Fruit fly (Drosophila melanogaster) whole organism, embryonic: ENCODE data around the gene AIMP2.

Experiments used
- Aef1 ChIP-seq: fragments of 200-800 bp; sonication (Bioruptor generic); IDR thresholded peaks from 3 replicates; pipeline ENCODE4 v1.3.6; 2022; ENCODE audit warnings: missing biosample characterization, missing genetic modification characterization
- BEAF-32 ChIP-seq: fragments of 200-800 bp; sonication (Bioruptor generic); optimal IDR thresholded peaks from 3 replicates; lab custom pipeline; 2017; ENCODE audit warnings: missing biosample characterization, missing genetic modification characterization, mild to moderate bottlenecking, moderate library complexity, missing genetic modification reagents
- CG10959 ChIP-seq: fragments of 200-800 bp; sonication (Bioruptor generic); IDR thresholded peaks from 2 replicates; pipeline ENCODE4 v1.3.6; 2022; ENCODE audit warnings: missing biosample characterization, missing genetic modification characterization
- CG11398 ChIP-seq: fragments of 200-800 bp; sonication (Bioruptor generic); optimal IDR thresholded peaks from 2 replicates; lab custom pipeline; 2016; ENCODE audit warnings: missing biosample characterization, missing genetic modification characterization
- CG11560 ChIP-seq: fragments of 200-800 bp; sonication (Bioruptor generic); IDR thresholded peaks from 3 replicates; pipeline ENCODE4 v1.3.6; 2022; ENCODE audit warnings: missing biosample characterization, missing genetic modification characterization
- CG12236 ChIP-seq: fragments of 200-800 bp; sonication (Bioruptor generic); optimal IDR thresholded peaks from 2 replicates; lab custom pipeline; 2016; ENCODE audit warnings: missing biosample characterization, missing genetic modification characterization
- CG12744 ChIP-seq: fragments of 200-800 bp; sonication (Bioruptor generic); optimal IDR thresholded peaks from 2 replicates; lab custom pipeline; 2016; ENCODE audit warnings: missing biosample characterization, missing genetic modification characterization
- CG13123 ChIP-seq: fragments of 200-800 bp; sonication (Bioruptor generic); optimal IDR thresholded peaks from 2 replicates; lab custom pipeline; 2016; ENCODE audit warnings: missing biosample characterization, missing genetic modification characterization
- CG13775 ChIP-seq: fragments of 200-800 bp; sonication (Bioruptor generic); optimal IDR thresholded peaks from 3 replicates; lab custom pipeline; 2017; ENCODE audit warnings: missing biosample characterization, mild to moderate bottlenecking, missing genetic modification characterization
- CG14014 ChIP-seq: fragments of 200-800 bp; sonication (Bioruptor generic); IDR thresholded peaks from 2 replicates; pipeline ENCODE4 v1.3.6; 2022; ENCODE audit warnings: missing biosample characterization, missing genetic modification characterization
- CG15269 ChIP-seq: fragments of 200-800 bp; sonication (Bioruptor generic); optimal IDR thresholded peaks from 2 replicates; lab custom pipeline; 2018; ENCODE audit warnings: missing biosample characterization, mild to moderate bottlenecking, missing genetic modification characterization, moderate library complexity
- CG16815 ChIP-seq: fragments of 200-800 bp; sonication (Bioruptor generic); optimal IDR thresholded peaks from 3 replicates; lab custom pipeline; 2017; ENCODE audit warnings: missing biosample characterization, mild to moderate bottlenecking, missing genetic modification characterization
- CG17802 ChIP-seq: fragments of 200-800 bp; sonication (Bioruptor generic); optimal IDR thresholded peaks from 2 replicates; lab custom pipeline; 2018; ENCODE audit warnings: missing biosample characterization, mild to moderate bottlenecking, missing genetic modification characterization, moderate library complexity
- CG18764 ChIP-seq: fragments of 200-800 bp; sonication (Bioruptor generic); optimal IDR thresholded peaks from 3 replicates; lab custom pipeline; 2016; ENCODE audit warnings: missing biosample characterization, missing genetic modification characterization
- CG2120 ChIP-seq: fragments of 200-800 bp; sonication (Bioruptor generic); optimal IDR thresholded peaks from 3 replicates; lab custom pipeline; 2016; ENCODE audit warnings: missing biosample characterization, missing genetic modification characterization
- CG2202 ChIP-seq: fragments of 200-800 bp; sonication (Bioruptor generic); optimal IDR thresholded peaks from 2 replicates; lab custom pipeline; 2018; ENCODE audit warnings: missing biosample characterization, mild to moderate bottlenecking, missing genetic modification characterization
- CG6272 ChIP-seq: fragments of 200-800 bp; sonication (Bioruptor generic); IDR thresholded peaks from 2 replicates; pipeline ENCODE4 v1.3.6; 2022; ENCODE audit warnings: missing biosample characterization, missing genetic modification characterization
- CG7839 ChIP-seq: fragments of 200-800 bp; sonication (Bioruptor generic); optimal IDR thresholded peaks from 3 replicates; lab custom pipeline; 2018; ENCODE audit warnings: missing biosample characterization, mild to moderate bottlenecking, missing genetic modification characterization, moderate library complexity
- CG8765 ChIP-seq: fragments of 200-800 bp; sonication (Bioruptor generic); IDR thresholded peaks from 2 replicates; pipeline ENCODE4 v1.3.6; 2022; ENCODE audit warnings: missing biosample characterization, missing genetic modification characterization
- CTCF ChIP-seq: fragments of 200-800 bp; sonication (Bioruptor generic); optimal IDR thresholded peaks from 2 replicates; lab custom pipeline; 2017; ENCODE audit warnings: missing biosample characterization, mild to moderate bottlenecking, missing genetic modification characterization, moderate library complexity
- CkIIα-i1 ChIP-seq: fragments of 200-800 bp; sonication (Bioruptor generic); IDR thresholded peaks from 2 replicates; pipeline ENCODE4 v1.3.6; 2022; ENCODE audit warnings: missing biosample characterization, missing genetic modification characterization
- CoRest ChIP-seq: fragments of 200-800 bp; sonication (Bioruptor generic); optimal IDR thresholded peaks from 3 replicates; lab custom pipeline; 2018; ENCODE audit warnings: missing biosample characterization, mild to moderate bottlenecking, missing genetic modification characterization, moderate library complexity
- Dek ChIP-seq: fragments of 200-800 bp; sonication (Bioruptor generic); optimal IDR thresholded peaks from 3 replicates; lab custom pipeline; 2019; ENCODE audit warnings: missing biosample characterization, mild to moderate bottlenecking, missing genetic modification characterization, moderate library complexity
- Fer3 ChIP-seq: fragments of 200-800 bp; sonication (Bioruptor generic); optimal IDR thresholded peaks from 2 replicates; lab custom pipeline; 2018; ENCODE audit warnings: missing biosample characterization, mild to moderate bottlenecking, missing genetic modification characterization, moderate library complexity
- HHEX ChIP-seq: fragments of 200-800 bp; sonication (Bioruptor generic); optimal IDR thresholded peaks from 3 replicates; lab custom pipeline; 2017; ENCODE audit warnings: missing biosample characterization, mild to moderate bottlenecking, missing genetic modification characterization, missing genetic modification reagents
- HLH4C ChIP-seq: fragments of 200-800 bp; sonication (Bioruptor generic); IDR thresholded peaks from 3 replicates; pipeline ENCODE4 v1.3.6; 2022; ENCODE audit warnings: missing biosample characterization, missing genetic modification characterization; ENCODE audit not compliant: partially characterized antibody
- NFAT ChIP-seq: fragments of 200-800 bp; sonication (Bioruptor generic); IDR thresholded peaks from 2 replicates; pipeline ENCODE4 v1.3.6; 2022; ENCODE audit warnings: missing biosample characterization, missing genetic modification characterization
- Rfx ChIP-seq: fragments of 200-800 bp; sonication (Bioruptor generic); IDR thresholded peaks from 2 replicates; pipeline ENCODE4 v1.3.6; 2022; ENCODE audit warnings: missing biosample characterization, missing genetic modification characterization
- Sox102F ChIP-seq: fragments of 200-800 bp; sonication (Bioruptor generic); optimal IDR thresholded peaks from 2 replicates; lab custom pipeline; 2018; ENCODE audit warnings: missing biosample characterization, mild to moderate bottlenecking, missing genetic modification characterization, moderate library complexity
- Sry-δ ChIP-seq: fragments of 200-800 bp; sonication (Bioruptor generic); optimal IDR thresholded peaks from 2 replicates; lab custom pipeline; 2016; ENCODE audit warnings: missing biosample characterization, missing genetic modification characterization
- Ssrp ChIP-seq: fragments of 200-800 bp; sonication (Bioruptor generic); optimal IDR thresholded peaks from 2 replicates; lab custom pipeline; 2018; ENCODE audit warnings: missing biosample characterization, mild to moderate bottlenecking, missing genetic modification characterization, moderate library complexity
- Xbp1 ChIP-seq: fragments of 200-800 bp; sonication (Bioruptor generic); optimal IDR thresholded peaks from 3 replicates; lab custom pipeline; 2016; ENCODE audit warnings: missing biosample characterization, mild to moderate bottlenecking, missing genetic modification characterization
- Xrp1 ChIP-seq: fragments of 200-800 bp; sonication (Bioruptor generic); IDR thresholded peaks from 2 replicates; pipeline ENCODE4 v1.3.6; 2022; ENCODE audit warnings: missing biosample characterization, missing genetic modification characterization
- ac ChIP-seq: fragments of 200-800 bp; sonication (Bioruptor generic); optimal IDR thresholded peaks from 3 replicates; lab custom pipeline; 2017; ENCODE audit warnings: missing biosample characterization, mild to moderate bottlenecking, missing genetic modification characterization
- bab2 ChIP-seq: fragments of 200-800 bp; sonication (Bioruptor generic); optimal IDR thresholded peaks from 2 replicates; lab custom pipeline; 2016; ENCODE audit warnings: missing biosample characterization, missing genetic modification characterization
- bbx ChIP-seq: fragments of 200-800 bp; sonication (Bioruptor generic); IDR thresholded peaks from 2 replicates; pipeline ENCODE4 v1.3.6; 2022; ENCODE audit warnings: missing biosample characterization, missing genetic modification characterization; ENCODE audit not compliant: partially characterized antibody
- bcd ChIP-seq: fragments of 200-800 bp; sonication (Bioruptor generic); optimal IDR thresholded peaks from 2 replicates; lab custom pipeline; 2017; ENCODE audit warnings: missing biosample characterization, mild to moderate bottlenecking, missing genetic modification characterization
- dati ChIP-seq: fragments of 200-800 bp; sonication (Bioruptor generic); IDR thresholded peaks from 2 replicates; pipeline ENCODE4 v1.3.6; 2022; ENCODE audit warnings: missing biosample characterization, missing genetic modification characterization
- dysf ChIP-seq: fragments of 200-800 bp; sonication (Bioruptor generic); IDR thresholded peaks from 3 replicates; pipeline ENCODE4 v1.3.6; 2022; ENCODE audit warnings: missing biosample characterization, missing genetic modification characterization
- exex ChIP-seq: fragments of 200-800 bp; sonication (Bioruptor generic); optimal IDR thresholded peaks from 4 replicates; lab custom pipeline; 2018; ENCODE audit warnings: missing biosample characterization, mild to moderate bottlenecking, missing genetic modification characterization, moderate library complexity
- gem ChIP-seq: fragments of 200-800 bp; sonication (Bioruptor generic); optimal IDR thresholded peaks from 2 replicates; lab custom pipeline; 2019; ENCODE audit warnings: missing biosample characterization, mild to moderate bottlenecking, missing genetic modification characterization, moderate library complexity
- hkb ChIP-seq, 2 experiments: fragments of 200-800 bp in 1 of 2; fragments of >200 bp in 1 of 2; sonication (Bioruptor generic) in 1 of 2; IDR thresholded peaks in 1 of 2; optimal IDR thresholded peaks in 1 of 2; 2 replicates each; pipeline versions ENCODE4 v1.3.6 to Lab custom; 2017 to 2022; ENCODE audit warnings: missing biosample characterization in 1 of 2, missing genetic modification characterization in 1 of 2
- ind ChIP-seq: fragments of 200-800 bp; sonication (Bioruptor generic); optimal IDR thresholded peaks from 3 replicates; lab custom pipeline; 2016; ENCODE audit warnings: missing biosample characterization, missing genetic modification characterization
- kah ChIP-seq: fragments of 200-800 bp; sonication (Bioruptor generic); optimal IDR thresholded peaks from 2 replicates; lab custom pipeline; 2018; ENCODE audit warnings: missing biosample characterization, mild to moderate bottlenecking, missing genetic modification characterization
- lab ChIP-seq: fragments of 200-800 bp; sonication (Bioruptor generic); optimal IDR thresholded peaks from 3 replicates; lab custom pipeline; 2017; ENCODE audit warnings: missing biosample characterization, missing genetic modification characterization, mild to moderate bottlenecking, moderate library complexity, missing genetic modification reagents
- mld ChIP-seq: fragments of 200-800 bp; sonication (Bioruptor generic); IDR thresholded peaks from 3 replicates; pipeline ENCODE4 v1.3.6; 2022; ENCODE audit warnings: missing biosample characterization, missing genetic modification characterization; ENCODE audit not compliant: partially characterized antibody
- psq ChIP-seq: fragments of 200-800 bp; sonication (Bioruptor generic); optimal IDR thresholded peaks from 2 replicates; lab custom pipeline; 2017; ENCODE audit warnings: missing biosample characterization, missing genetic modification characterization
- sens ChIP-seq: fragments of 200-800 bp; sonication (Bioruptor generic); peaks from one replicate; lab custom pipeline; 2016; ENCODE audit warnings: missing biosample characterization, missing genetic modification characterization
- sens-2 ChIP-seq: fragments of 200-800 bp; sonication (Bioruptor generic); IDR thresholded peaks from 2 replicates; pipeline ENCODE4 v1.3.6; 2022; ENCODE audit warnings: missing biosample characterization, missing genetic modification characterization
- vvl ChIP-seq: fragments of 200-800 bp; sonication (Bioruptor generic); IDR thresholded peaks from 2 replicates; pipeline ENCODE4 v1.3.6; 2022; ENCODE audit warnings: missing biosample characterization, missing genetic modification characterization

The AIMP2 gene

dm6 chr3L:15592536-15593260 lies 9.3 kb downstream of the AIMP2 start (continued):
- TF ChIP-seq CG7839 (tag; lab: Kevin White, UChicago) (peak; percentile 77), dati (GFP tag; lab: Robert Waterston, UW) (0 out of 2 replicates have a peak, but pooled peaks have one; percentile 14), HLH4C (GFP tag; lab: Robert Waterston, UW) (no peak), bcd (GFP tag; lab: Kevin White, UChicago) (peak; percentile 54), CG15269 (peak; percentile 79), CG2120 (peak; percentile 25), Fer3 (tag; lab: Kevin White, UChicago) (peak; percentile 64), NFAT (GFP tag; lab: Robert Waterston, UW) (no peak), gem (tag; lab: Kevin White, UChicago) (peak; percentile 85), kah (GFP tag; lab: Kevin White, UChicago) (peak; percentile 19), CG6272 (GFP tag; lab: Robert Waterston, UW) (no peak), bab2 (GFP tag; lab: Kevin White, UChicago) (no peak), dysf (GFP tag; lab: Robert Waterston, UW) (peak; percentile 67; the same call in 2 of the 3 replicates), lab (GFP tag; lab: Kevin White, UChicago) (peak; percentile 70), Ssrp (tag; lab: Kevin White, UChicago) (peak; percentile 51), HHEX (GFP tag; lab: Kevin White, UChicago) (peak; percentile 52), CG10959 (no peak), BEAF-32 (no peak), Xrp1 (GFP tag; lab: Robert Waterston, UW) (peak; percentile 51; the same call in 1 of the 2 replicates), CG11560 (tag; lab: Robert Waterston, UW) (no peak), Sox102F (GFP tag; lab: Kevin White, UChicago) (peak; percentile 69), exex (peak; percentile 7), CkIIα-i1 (GFP tag; lab: Robert Waterston, UW) (no peak), CoRest (tag; lab: Kevin White, UChicago) (peak; percentile 76), vvl (GFP tag; lab: Robert Waterston, UW) (0 out of 2 replicates have a peak, but pooled peaks have one; percentile 36), sens (GFP tag; lab: Kevin White, UChicago) (peak; percentile 71), Xbp1 (no peak), ac (GFP tag; lab: Kevin White, UChicago) (no peak), CTCF (no peak), CG2202 (tag; lab: Kevin White, UChicago) (no peak), CG8765 (no peak), Aef1 (GFP tag; lab: Robert Waterston, UW) (no peak), ind (peak; percentile 14), hkb (optimal IDR thresholded peaks at IDR 0.05; lab: Kevin White, UChicago) (no peak), hkb (GFP tag; IDR thresholded peaks at IDR 0.05; lab: Robert Waterston, UW) (peak; percentile 69), sens-2 (GFP tag; lab: Robert Waterston, UW) (no peak), CG12744 (GFP tag; lab: Kevin White, UChicago) (no peak), Sry-δ (GFP tag; lab: Kevin White, UChicago) (no peak), CG12236 (no peak), Rfx (GFP tag; lab: Robert Waterston, UW) (peak; percentile 54), psq (GFP tag; lab: Kevin White, UChicago) (no peak), CG11398 (GFP tag; lab: Kevin White, UChicago) (no peak), bbx (GFP tag; lab: Robert Waterston, UW) (no peak), CG13123 (no peak), CG17802 (tag; lab: Kevin White, UChicago) (no peak), CG16815 (GFP tag; lab: Kevin White, UChicago) (no peak), mld (GFP tag; lab: Robert Waterston, UW) (no peak), Dek (peak; percentile 23), CG14014 (GFP tag; lab: Robert Waterston, UW) (peak; percentile 21; the same call in 1 of the 2 replicates), CG13775 (peak; percentile 46), CG18764 (GFP tag; lab: Kevin White, UChicago) (no peak)
